Worm (Caenorhabditis elegans) whole organism, L2 larva: Measurements from ENCODE around the gene F29B9.12.

Experiments
- alr-1 ChIP-seq: fragments of 150-350 bp; optimal IDR thresholded peaks from 2 replicates; lab custom pipeline; 2014; ENCODE audit warnings: missing biosample characterization, missing genetic modification characterization
- aly-2 ChIP-seq: fragments of 150-350 bp; optimal IDR thresholded peaks from 2 replicates; lab custom pipeline; 2014; ENCODE audit warnings: missing biosample characterization, missing genetic modification characterization
- fos-1 ChIP-seq: fragments of 150-350 bp; optimal IDR thresholded peaks from 2 replicates; lab custom pipeline; 2014; ENCODE audit warnings: missing biosample characterization, missing genetic modification characterization
- lin-39 ChIP-seq: fragments of 150-350 bp; optimal IDR thresholded peaks from 2 replicates; lab custom pipeline; 2014; ENCODE audit warnings: missing biosample characterization, missing genetic modification reagents, missing genetic modification characterization
- mab-5 ChIP-seq: fragments of 150-350 bp; optimal IDR thresholded peaks from 2 replicates; lab custom pipeline; 2014; ENCODE audit warnings: missing biosample characterization, missing genetic modification characterization
- nhr-129 ChIP-seq: fragments of 150-350 bp; optimal IDR thresholded peaks from 2 replicates; lab custom pipeline; 2014; ENCODE audit warnings: missing biosample characterization, missing genetic modification characterization
- nhr-77 ChIP-seq: fragments of 150-350 bp; optimal IDR thresholded peaks from 2 replicates; lab custom pipeline; 2014; ENCODE audit warnings: missing biosample characterization, missing genetic modification characterization
- unc-62 ChIP-seq: fragments of 150-350 bp; optimal IDR thresholded peaks from 2 replicates; lab custom pipeline; 2014; ENCODE audit warnings: missing biosample characterization, missing genetic modification reagents, missing genetic modification characterization

ce11 chrIV:4659277-4659676 is 10.1 kb upstream of the F29B9.12 start, which contains the start of gene mrps-21:
- TF ChIP-seq nhr-129 (tag; lab: Kevin White, UChicago), result no peak
- no peak for TF ChIP-seq fos-1 (tag; lab: Kevin White, UChicago)
- TF ChIP-seq lin-39 (tag; lab: Kevin White, UChicago), result no peak
- TF ChIP-seq mab-5, result no peak
- TF ChIP-seq aly-2 (tag; lab: Kevin White, UChicago), result no peak
- TF ChIP-seq nhr-77 (tag; lab: Kevin White, UChicago), result no peak
- no peak for TF ChIP-seq alr-1 (tag; lab: Kevin White, UChicago)
- TF ChIP-seq unc-62 (GFP tag; lab: Kevin White, UChicago), result no peak
